Worm (Caenorhabditis elegans) whole organism, young adult: ENCODE data around the gene F59E11.5.

ENCODE experiments used
- F33H1.4 ChIP-seq: fragments of 200-800 bp; sonication (Bioruptor generic); IDR thresholded peaks from 2 replicates; pipeline ENCODE4 v1.3.6; 2022; ENCODE audit warnings: missing genetic modification reagents, missing genetic modification characterization, missing compliant biosample characterization
- F49E8.2 ChIP-seq: sonication (generic microtip); optimal IDR thresholded peaks from 3 replicates; lab custom pipeline; 2017; ENCODE audit warnings: missing genetic modification characterization, mild to moderate bottlenecking, missing compliant biosample characterization, antibody characterized with exemption, moderate library complexity; ENCODE audit not compliant: insufficient read depth
- F57C9.4 ChIP-seq: sonication (generic microtip); optimal IDR thresholded peaks from 2 replicates; lab custom pipeline; 2017; ENCODE audit warnings: mild to moderate bottlenecking, missing genetic modification characterization, missing compliant biosample characterization
- K11D2.4 ChIP-seq: fragments of 200-800 bp; sonication (Bioruptor generic); IDR thresholded peaks from 2 replicates; pipeline ENCODE4 v1.3.6; 2022; ENCODE audit warnings: missing genetic modification reagents, missing genetic modification characterization, missing compliant biosample characterization
- T26A5.8 ChIP-seq: sonication (generic microtip); optimal IDR thresholded peaks from 2 replicates; lab custom pipeline; 2016; ENCODE audit warnings: missing genetic modification characterization, missing compliant biosample characterization
- Y67H2A.10 ChIP-seq: fragments of 200-800 bp; sonication (Bioruptor generic); conservative IDR thresholded peaks from 2 replicates; pipeline ENCODE4 v1.3.6; 2022; ENCODE audit warnings: missing genetic modification reagents, missing genetic modification characterization, missing compliant biosample characterization
- Y95B8A.8 ChIP-seq: fragments of 200-800 bp; sonication (Bioruptor generic); IDR thresholded peaks from 2 replicates; pipeline ENCODE4 v1.3.6; 2022; ENCODE audit warnings: missing genetic modification reagents, missing genetic modification characterization, missing compliant biosample characterization
- ZK185.1 ChIP-seq: sonication (generic microtip); optimal IDR thresholded peaks from 2 replicates; lab custom pipeline; 2016; ENCODE audit warnings: mild to moderate bottlenecking, missing genetic modification characterization, missing compliant biosample characterization; ENCODE audit not compliant: poor library complexity, severe bottlenecking
- aptf-3 ChIP-seq: fragments of 200-800 bp; sonication (Bioruptor generic); IDR thresholded peaks from 2 replicates; pipeline ENCODE4 v1.3.6; 2022; ENCODE audit warnings: missing genetic modification characterization, missing compliant biosample characterization
- bed-1 ChIP-seq: fragments of 200-800 bp; sonication (Bioruptor generic); IDR thresholded peaks from 2 replicates; pipeline ENCODE4 v1.3.6; 2022; ENCODE audit warnings: missing genetic modification reagents, missing genetic modification characterization, missing compliant biosample characterization
- cebp-2 ChIP-seq: fragments of 200-800 bp; sonication (Bioruptor generic); IDR thresholded peaks from 2 replicates; pipeline ENCODE4 v1.3.6; 2022; ENCODE audit warnings: missing genetic modification characterization, missing compliant biosample characterization
- ceh-40 ChIP-seq: fragments of 200-800 bp; sonication (Bioruptor generic); IDR thresholded peaks from 2 replicates; pipeline ENCODE4 v1.3.6; 2022; ENCODE audit warnings: missing genetic modification characterization, missing compliant biosample characterization
- dox-1 ChIP-seq: fragments of 200-800 bp; sonication (Bioruptor generic); IDR thresholded peaks from 2 replicates; pipeline ENCODE4 v1.3.6; 2022; ENCODE audit warnings: missing genetic modification reagents, missing genetic modification characterization, missing compliant biosample characterization
- hmg-1.2 ChIP-seq: fragments of 200-800 bp; sonication (Bioruptor generic); IDR thresholded peaks from 2 replicates; pipeline ENCODE4 v1.3.6; 2022; ENCODE audit warnings: missing genetic modification reagents, missing genetic modification characterization, missing compliant biosample characterization
- let-526 ChIP-seq: fragments of 200-800 bp; sonication (Bioruptor generic); IDR thresholded peaks from 2 replicates; pipeline ENCODE4 v1.3.6; 2022; ENCODE audit warnings: missing genetic modification reagents, missing genetic modification characterization, missing compliant biosample characterization
- mel-28 ChIP-seq: sonication (generic microtip); optimal IDR thresholded peaks from 2 replicates; lab custom pipeline; 2016; ENCODE audit warnings: borderline replicate concordance, mild to moderate bottlenecking, missing genetic modification characterization, missing compliant biosample characterization
- mes-4 ChIP-seq: sonication (generic microtip); optimal IDR thresholded peaks from 2 replicates; lab custom pipeline; 2016; ENCODE audit warnings: missing genotype, missing genetic modification characterization, missing compliant biosample characterization
- mxl-1 ChIP-seq: sonication (generic microtip); optimal IDR thresholded peaks from 2 replicates; lab custom pipeline; 2016; ENCODE audit warnings: missing genetic modification characterization, missing compliant biosample characterization
- nfya-2 ChIP-seq: fragments of 200-800 bp; sonication (Bioruptor generic); IDR thresholded peaks from 2 replicates; pipeline ENCODE4 v1.3.6; 2022; ENCODE audit warnings: missing genetic modification reagents, missing genetic modification characterization, missing compliant biosample characterization
- nhr-90 ChIP-seq: sonication (generic microtip); optimal IDR thresholded peaks from 2 replicates; lab custom pipeline; 2016; ENCODE audit warnings: missing genotype, mild to moderate bottlenecking, missing genetic modification characterization, missing compliant biosample characterization
- rpc-1 ChIP-seq, 2 experiments: fragments of 150-350 bp in 1 of 2; sonication (generic microtip) in 1 of 2; optimal IDR thresholded peaks; 2 replicates each; lab custom pipeline; 2014 to 2018; ENCODE audit warnings: missing biosample characterization in 1 of 2, missing genetic modification characterization in 1 of 2, missing genetic modification reagents in 1 of 2, missing genotype in 1 of 2
- snpc-4 ChIP-seq, 5 experiments: fragments of 150-350 bp in 1 of 5; sonication (generic microtip) in 4 of 5; optimal IDR thresholded peaks; 2 replicates each; lab custom pipeline; 2014 to 2018; ENCODE audit warnings: missing genetic modification characterization in 5 of 5, missing biosample characterization in 3 of 5, antibody characterized with exemption in 2 of 5, mild to moderate bottlenecking in 2 of 5, missing compliant biosample characterization in 2 of 5, missing genotype in 2 of 5, moderate library complexity in 2 of 5, missing genetic modification reagents in 1 of 5
- zim-3 ChIP-seq: sonication (generic microtip); optimal IDR thresholded peaks from 2 replicates; lab custom pipeline; 2017; ENCODE audit warnings: mild to moderate bottlenecking, missing genetic modification characterization, moderate library complexity, missing compliant biosample characterization
- ztf-28 ChIP-seq: fragments of 200-800 bp; sonication (Bioruptor generic); IDR thresholded peaks from 2 replicates; pipeline ENCODE4 v1.3.6; 2022; ENCODE audit warnings: missing genetic modification reagents, missing genetic modification characterization, missing compliant biosample characterization
- ztf-6 ChIP-seq: fragments of 200-800 bp; sonication (Bioruptor generic); IDR thresholded peaks from 2 replicates; pipeline ENCODE4 v1.3.6; 2022; ENCODE audit warnings: missing genetic modification reagents, missing genetic modification characterization, missing compliant biosample characterization

Gene F59E11.5

ce11 chrV:9030248-9030647, 35.3 kb downstream of the F59E11.5 start, which contains the start of gene C25E10.5:
Gene C25E10.5, plus strand, starts transcription at chrV:9030548.
- no peak for TF ChIP-seq Y95B8A.8
- no peak for TF ChIP-seq nhr-90 (tag; lab: Kevin White, UChicago)
- TF ChIP-seq let-526, result no peak
- no peak for TF ChIP-seq T26A5.8
- TF ChIP-seq snpc-4 (GFP tag; optimal IDR thresholded peaks at IDR 0.05; lab: Kevin White, UChicago), result no peak
- no peak for TF ChIP-seq snpc-4 (tag; optimal IDR thresholded peaks at IDR 0.05; lab: Kevin White, UChicago)
- TF ChIP-seq F57C9.4 (tag; lab: Kevin White, UChicago), result no peak
- TF ChIP-seq ceh-40 (GFP tag; lab: Robert Waterston, UW), result no peak
- TF ChIP-seq mes-4 (tag; lab: Kevin White, UChicago), result no peak
- TF ChIP-seq Y67H2A.10 (GFP tag; lab: Robert Waterston, UW), result no peak
- TF ChIP-seq aptf-3 (GFP tag; lab: Robert Waterston, UW), result no peak
- TF ChIP-seq nfya-2, result no peak
- TF ChIP-seq F33H1.4, result no peak
- TF ChIP-seq zim-3 (tag; lab: Kevin White, UChicago), result no peak
- TF ChIP-seq hmg-1.2 (GFP tag; lab: Robert Waterston, UW), result no peak

DNA sequence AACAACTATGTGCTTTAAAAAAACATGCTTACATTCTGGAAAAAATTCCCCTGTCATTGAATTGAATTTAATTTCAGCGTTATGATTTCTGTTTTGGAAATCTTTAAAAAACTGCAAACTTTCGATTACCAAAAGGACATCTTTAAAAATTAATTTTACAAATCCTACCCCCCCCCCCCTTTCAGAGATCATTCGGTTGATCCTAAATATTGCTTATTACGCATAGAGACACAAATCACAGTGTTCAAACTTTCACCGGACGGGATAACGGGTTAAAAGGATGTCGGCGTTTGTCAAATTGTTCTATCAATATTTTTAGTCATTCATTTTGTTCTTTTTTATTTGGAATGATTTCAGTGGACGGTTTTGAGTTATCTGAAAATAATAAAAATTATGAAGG, 38.4 kb downstream of the F59E11.5 start, which contains the start of gene C25E10.4:
Gene C25E10.4, plus strand, starts transcription at position 301 of the 400 bp plus-strand sequence.
- TF ChIP-seq ztf-28 (GFP tag; lab: Robert Waterston, UW) (no peak), mxl-1 (tag; lab: Kevin White, UChicago) (no peak)
- TF ChIP-seq, all 124 proteins: peak for 0

DNA sequence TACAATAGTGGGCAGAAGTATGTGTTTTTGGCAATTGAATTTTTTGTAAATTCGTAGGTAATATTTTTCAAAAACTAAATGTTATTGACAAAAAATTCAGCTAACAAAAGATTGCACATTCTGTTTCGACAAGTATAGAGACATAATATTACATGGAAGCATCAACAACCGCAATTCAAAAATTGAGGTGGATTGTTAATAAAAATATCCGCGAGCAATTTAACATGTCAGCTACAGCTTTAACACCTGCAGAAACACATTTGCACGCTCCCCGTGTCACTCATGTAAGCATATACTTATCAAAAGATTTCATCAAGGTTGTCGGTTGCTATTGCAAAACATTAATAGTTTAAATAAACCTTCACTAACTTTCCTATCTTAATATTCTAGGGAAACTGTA, 40.8 kb downstream of the F59E11.5 start, which contains the start of gene srsx-34:
Gene srsx-34, plus strand, starts transcription at position 301 of the 400 bp plus-strand sequence.
- no peak for TF ChIP-seq Y95B8A.8

- TF ChIP-seq cebp-2 (no peak), dox-1 (GFP tag; lab: Robert Waterston, UW) (no peak), F49E8.2 (tag; lab: Kevin White, UChicago) (no peak), bed-1 (GFP tag; lab: Robert Waterston, UW) (no peak)
These were observed 46.1 kb downstream of the F59E11.5 start, which contains the start of gene cyp-33B1 for ce11 chrV:9041030-9041429. Gene cyp-33B1, plus strand, starts transcription at chrV:9041330.

DNA sequence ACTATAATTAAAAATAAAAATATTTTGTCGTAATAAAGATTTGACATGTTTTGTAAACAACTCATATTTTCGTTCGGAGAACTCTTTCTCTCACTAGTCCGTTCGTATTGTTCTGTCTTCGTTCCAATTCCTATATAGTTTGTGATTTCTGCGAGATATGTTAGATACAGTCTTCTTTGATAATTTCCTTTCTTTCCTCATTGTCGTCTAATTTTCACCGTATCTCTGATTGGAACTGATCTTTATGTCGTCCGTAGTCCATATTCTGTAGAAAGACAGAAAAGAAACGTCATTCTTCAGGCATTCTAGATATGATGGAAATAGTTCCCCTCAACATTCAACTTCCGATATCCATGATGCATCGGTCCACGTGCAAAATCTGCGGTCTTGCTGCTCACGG, 50.0 kb downstream of the F59E11.5 start, which contains the start of gene nhr-30:
Gene nhr-30, plus strand, starts transcription at position 301 of the 400 bp plus-strand sequence.
- TF ChIP-seq ztf-6 (GFP tag; lab: Robert Waterston, UW) (no peak), rpc-1 (optimal IDR thresholded peaks at IDR 0.05; lab: Kevin White, UChicago) (no peak), rpc-1 (tag; optimal IDR thresholded peaks at IDR 0.05; lab: Kevin White, UChicago) (no peak), mel-28 (no peak), K11D2.4 (GFP tag; lab: Robert Waterston, UW) (no peak), ZK185.1 (no peak)
